Fruit fly (Drosophila melanogaster) whole organism, embryonic: Measurements from ENCODE around the gene Hsp110.
A peak's percentile ranks its signal among the peaks of the same experiment; 100 is the strongest.

ENCODE experiments used
- Bgb ChIP-seq: fragments of 200-800 bp; sonication (Bioruptor generic); IDR thresholded peaks from 2 replicates; pipeline ENCODE4 v1.3.6; 2022; ENCODE audit warnings: missing biosample characterization, missing genetic modification characterization; ENCODE audit not compliant: partially characterized antibody
- Bteb2 ChIP-seq: fragments of 200-800 bp; sonication (Bioruptor generic); optimal IDR thresholded peaks from 2 replicates; lab custom pipeline; 2016; ENCODE audit warnings: missing biosample characterization, missing genetic modification characterization
- CG10147 ChIP-seq: fragments of 200-800 bp; sonication (Bioruptor generic); optimal IDR thresholded peaks from 2 replicates; lab custom pipeline; 2019; ENCODE audit warnings: missing biosample characterization, mild to moderate bottlenecking, missing genetic modification characterization, moderate library complexity
- CG10321 ChIP-seq: fragments of 200-800 bp; sonication (Bioruptor generic); IDR thresholded peaks from 2 replicates; pipeline ENCODE4 v1.3.6; 2022; ENCODE audit warnings: missing biosample characterization, missing genetic modification characterization
- CG11560 ChIP-seq: fragments of 200-800 bp; sonication (Bioruptor generic); IDR thresholded peaks from 3 replicates; pipeline ENCODE4 v1.3.6; 2022; ENCODE audit warnings: missing biosample characterization, missing genetic modification characterization
- CG11696 ChIP-seq: fragments of 200-800 bp; sonication (Bioruptor generic); IDR thresholded peaks from 2 replicates; pipeline ENCODE4 v1.3.6; 2022; ENCODE audit warnings: missing biosample characterization, missing genetic modification characterization
- CG12155 ChIP-seq: fragments of 200-800 bp; sonication (Bioruptor generic); optimal IDR thresholded peaks from 3 replicates; lab custom pipeline; 2016; ENCODE audit warnings: missing biosample characterization, missing genetic modification characterization
- CG12219 ChIP-seq: fragments of 200-800 bp; sonication (Bioruptor generic); optimal IDR thresholded peaks from 3 replicates; lab custom pipeline; 2018; ENCODE audit warnings: missing biosample characterization, mild to moderate bottlenecking, missing genetic modification characterization
- CG13424 ChIP-seq: fragments of 200-800 bp; sonication (Bioruptor generic); optimal IDR thresholded peaks from 2 replicates; lab custom pipeline; 2019; ENCODE audit warnings: missing biosample characterization, mild to moderate bottlenecking, missing genetic modification characterization, moderate library complexity
- CG14860 ChIP-seq: fragments of 200-800 bp; sonication (Bioruptor generic); IDR thresholded peaks from 3 replicates; pipeline ENCODE4 v1.3.6; 2022; ENCODE audit warnings: missing biosample characterization, missing genetic modification characterization; ENCODE audit not compliant: partially characterized antibody
- CG17328 ChIP-seq: fragments of 200-800 bp; sonication (Bioruptor generic); IDR thresholded peaks from 2 replicates; pipeline ENCODE4 v1.3.6; 2022; ENCODE audit warnings: missing biosample characterization, missing genetic modification characterization
- CG17385 ChIP-seq: fragments of 200-800 bp; sonication (Bioruptor generic); optimal IDR thresholded peaks from 3 replicates; lab custom pipeline; 2018; ENCODE audit warnings: missing biosample characterization, mild to moderate bottlenecking, missing genetic modification characterization
- CG2199 ChIP-seq: fragments of 200-800 bp; sonication (Bioruptor generic); IDR thresholded peaks from 3 replicates; pipeline ENCODE4 v1.3.6; 2022; ENCODE audit warnings: missing biosample characterization, missing genetic modification characterization
- CG3065 ChIP-seq: fragments of 200-800 bp; sonication (Bioruptor generic); optimal IDR thresholded peaks from 2 replicates; lab custom pipeline; 2016; ENCODE audit warnings: missing biosample characterization, missing genetic modification characterization
- CG43689 ChIP-seq: fragments of 200-800 bp; sonication (Bioruptor generic); IDR thresholded peaks from 2 replicates; pipeline ENCODE4 v1.3.6; 2022; ENCODE audit warnings: missing biosample characterization, missing genetic modification characterization
- CG4820 ChIP-seq: fragments of 200-800 bp; sonication (Bioruptor generic); optimal IDR thresholded peaks from 3 replicates; lab custom pipeline; 2016; ENCODE audit warnings: missing biosample characterization, missing genetic modification characterization
- CG6791 ChIP-seq: fragments of 200-800 bp; sonication (Bioruptor generic); IDR thresholded peaks from 3 replicates; pipeline ENCODE4 v1.3.6; 2022; ENCODE audit warnings: missing biosample characterization, missing genetic modification characterization; ENCODE audit not compliant: partially characterized antibody
- CG7987 ChIP-seq: fragments of 200-800 bp; sonication (Bioruptor generic); optimal IDR thresholded peaks from 2 replicates; lab custom pipeline; 2018; ENCODE audit warnings: missing biosample characterization, mild to moderate bottlenecking, missing genetic modification characterization, moderate library complexity
- CG8290 ChIP-seq, 3 experiments: fragments of 200-800 bp; sonication (Bioruptor generic); optimal IDR thresholded peaks; 2 replicates each; lab custom pipeline; 2016 to 2019; ENCODE audit warnings: missing biosample characterization in 3 of 3, missing genetic modification characterization in 3 of 3, mild to moderate bottlenecking in 2 of 3, moderate library complexity in 1 of 3
- Ets65A ChIP-seq: fragments of 200-800 bp; sonication (Bioruptor generic); peaks from one replicate; lab custom pipeline; 2016; ENCODE audit warnings: missing biosample characterization, missing genetic modification characterization
- Fer3 ChIP-seq: fragments of 200-800 bp; sonication (Bioruptor generic); optimal IDR thresholded peaks from 2 replicates; lab custom pipeline; 2018; ENCODE audit warnings: missing biosample characterization, mild to moderate bottlenecking, missing genetic modification characterization, moderate library complexity
- Hr51 ChIP-seq, 2 experiments: fragments of 200-800 bp; sonication (Bioruptor generic); optimal IDR thresholded peaks; 2 replicates in 1 of 2; 3 replicates in 1 of 2; lab custom pipeline; 2016 to 2018; ENCODE audit warnings: missing biosample characterization in 2 of 2, missing genetic modification characterization in 2 of 2, mild to moderate bottlenecking in 1 of 2, moderate library complexity in 1 of 2
- Lpt ChIP-seq: fragments of >200 bp; optimal IDR thresholded peaks from 2 replicates; lab custom pipeline; 2018; ENCODE audit warnings: missing biosample characterization, missing genetic modification characterization
- MESR4 ChIP-seq: fragments of 200-800 bp; sonication (Bioruptor generic); optimal IDR thresholded peaks from 2 replicates; lab custom pipeline; 2018; ENCODE audit warnings: missing biosample characterization, mild to moderate bottlenecking, missing genetic modification characterization, moderate library complexity
- PHDP ChIP-seq: fragments of 200-800 bp; sonication (Bioruptor generic); optimal IDR thresholded peaks from 3 replicates; lab custom pipeline; 2018; ENCODE audit warnings: missing biosample characterization, mild to moderate bottlenecking, missing genetic modification characterization, moderate library complexity
- Sox102F ChIP-seq: fragments of 200-800 bp; sonication (Bioruptor generic); optimal IDR thresholded peaks from 2 replicates; lab custom pipeline; 2018; ENCODE audit warnings: missing biosample characterization, mild to moderate bottlenecking, missing genetic modification characterization, moderate library complexity
- Vsx1 ChIP-seq: fragments of 200-800 bp; sonication (Bioruptor generic); optimal IDR thresholded peaks from 2 replicates; lab custom pipeline; 2017; ENCODE audit warnings: missing biosample characterization, mild to moderate bottlenecking, missing genetic modification characterization, missing genetic modification reagents
- abd-A ChIP-seq: fragments of 200-800 bp; sonication (Bioruptor generic); optimal IDR thresholded peaks from 3 replicates; lab custom pipeline; 2019; ENCODE audit warnings: missing biosample characterization, mild to moderate bottlenecking, missing genetic modification characterization, moderate library complexity
- ac ChIP-seq: fragments of 200-800 bp; sonication (Bioruptor generic); optimal IDR thresholded peaks from 3 replicates; lab custom pipeline; 2017; ENCODE audit warnings: missing biosample characterization, mild to moderate bottlenecking, missing genetic modification characterization
- br ChIP-seq: fragments of >200 bp; optimal IDR thresholded peaks from 2 replicates; lab custom pipeline; 2017
- chinmo ChIP-seq: fragments of 200-800 bp; sonication (Bioruptor generic); IDR thresholded peaks from 4 replicates; pipeline ENCODE4 v1.3.6; 2022; ENCODE audit warnings: missing biosample characterization, missing genetic modification characterization; ENCODE audit not compliant: partially characterized antibody
- dan ChIP-seq: fragments of 200-800 bp; sonication (Bioruptor generic); IDR thresholded peaks from 2 replicates; pipeline ENCODE4 v1.3.6; 2022; ENCODE audit warnings: missing biosample characterization, missing genetic modification characterization
- eyg ChIP-seq: fragments of 200-800 bp; sonication (Bioruptor generic); optimal IDR thresholded peaks from 3 replicates; lab custom pipeline; 2016; ENCODE audit warnings: missing biosample characterization, missing genetic modification characterization
- ftz-f1 ChIP-seq: fragments of 200-800 bp; sonication (Bioruptor generic); optimal IDR thresholded peaks from 2 replicates; lab custom pipeline; 2016; ENCODE audit warnings: missing biosample characterization, missing genetic modification characterization
- gcm2 ChIP-seq: fragments of 200-800 bp; sonication (Bioruptor generic); optimal IDR thresholded peaks from 2 replicates; lab custom pipeline; 2016; ENCODE audit warnings: missing biosample characterization, missing genetic modification characterization
- grau ChIP-seq: fragments of 200-800 bp; optimal IDR thresholded peaks from 3 replicates; lab custom pipeline; 2019; ENCODE audit warnings: missing biosample characterization, mild to moderate bottlenecking, missing genetic modification characterization, moderate library complexity
- hbn ChIP-seq: fragments of 200-800 bp; sonication (Bioruptor generic); IDR thresholded peaks from 2 replicates; pipeline ENCODE4 v1.3.6; 2022; ENCODE audit warnings: missing biosample characterization, missing genetic modification characterization; ENCODE audit not compliant: partially characterized antibody
- ind ChIP-seq: fragments of 200-800 bp; sonication (Bioruptor generic); optimal IDR thresholded peaks from 3 replicates; lab custom pipeline; 2016; ENCODE audit warnings: missing biosample characterization, missing genetic modification characterization
- insv ChIP-seq, 2 experiments: fragments of 200-800 bp; sonication (Bioruptor generic); optimal IDR thresholded peaks; 3 replicates each; lab custom pipeline; 2016 to 2018; ENCODE audit warnings: missing biosample characterization in 2 of 2, missing genetic modification characterization in 2 of 2
- lbe ChIP-seq: fragments of 200-800 bp; sonication (Bioruptor generic); optimal IDR thresholded peaks from 2 replicates; lab custom pipeline; 2016; ENCODE audit warnings: missing biosample characterization, mild to moderate bottlenecking, missing genetic modification characterization
- oc ChIP-seq: fragments of 200-800 bp; sonication (Bioruptor generic); optimal IDR thresholded peaks from 2 replicates; lab custom pipeline; 2018; ENCODE audit warnings: missing biosample characterization, mild to moderate bottlenecking, missing genetic modification characterization, moderate library complexity
- onecut ChIP-seq: fragments of 200-800 bp; sonication (Bioruptor generic); IDR thresholded peaks from 2 replicates; pipeline ENCODE4 v1.3.6; 2022; ENCODE audit warnings: missing biosample characterization, missing genetic modification characterization
- pum ChIP-seq: fragments of 200-800 bp; sonication (Bioruptor generic); optimal IDR thresholded peaks from 2 replicates; lab custom pipeline; 2016; ENCODE audit warnings: missing biosample characterization, missing genetic modification characterization
- pzg ChIP-seq: fragments of 200-800 bp; sonication (Bioruptor generic); optimal IDR thresholded peaks from 3 replicates; lab custom pipeline; 2018; ENCODE audit warnings: missing biosample characterization, mild to moderate bottlenecking, missing genetic modification characterization, moderate library complexity
- run ChIP-seq: fragments of 200-800 bp; sonication (Bioruptor generic); optimal IDR thresholded peaks from 3 replicates; lab custom pipeline; 2018; ENCODE audit warnings: missing biosample characterization, mild to moderate bottlenecking, missing genetic modification characterization
- sob ChIP-seq: fragments of 200-800 bp; sonication (Bioruptor generic); IDR thresholded peaks from 2 replicates; pipeline ENCODE4 v1.3.6; 2022; ENCODE audit warnings: missing biosample characterization, missing genetic modification characterization
- sug ChIP-seq: fragments of 200-800 bp; optimal IDR thresholded peaks from 2 replicates; lab custom pipeline; 2019; ENCODE audit warnings: missing biosample characterization, mild to moderate bottlenecking, missing genetic modification characterization, moderate library complexity
- tx ChIP-seq: fragments of 200-800 bp; sonication (Bioruptor generic); optimal IDR thresholded peaks from 2 replicates; lab custom pipeline; 2016; ENCODE audit warnings: missing biosample characterization, missing genetic modification characterization
- zen ChIP-seq: fragments of 200-800 bp; sonication (Bioruptor generic); optimal IDR thresholded peaks from 3 replicates; lab custom pipeline; 2018; ENCODE audit warnings: missing biosample characterization, mild to moderate bottlenecking, missing genetic modification characterization, moderate library complexity

Gene Hsp110

dm6 chr3L:14055815-14056516, 19.1 kb downstream of the Hsp110 start (continued):
- no peak for TF ChIP-seq CG14860 (GFP tag; lab: Robert Waterston, UW)
- no peak for TF ChIP-seq Sox102F (GFP tag; lab: Kevin White, UChicago)
- TF ChIP-seq run, result no peak
- no peak for TF ChIP-seq Fer3
- no peak for TF ChIP-seq insv (GFP tag; optimal IDR thresholded peaks at IDR 0.05; lab: Kevin White, UChicago)
- peak; percentile 57 for TF ChIP-seq CG7987 (GFP tag; lab: Kevin White, UChicago)
- TF ChIP-seq PHDP (tag; lab: Kevin White, UChicago), result no peak
- no peak for TF ChIP-seq CG8290 (GFP tag; optimal IDR thresholded peaks at IDR 0.05; lab: Kevin White, UChicago)
- TF ChIP-seq CG8290 (tag; optimal IDR thresholded peaks at IDR 0.05; lab: Kevin White, UChicago), result peak in 1 of 2 experiments; percentile 52
- peak; percentile 50 for TF ChIP-seq sug (tag; lab: Kevin White, UChicago)
- TF ChIP-seq CG12155 (GFP tag; lab: Kevin White, UChicago), result no peak
- no peak for TF ChIP-seq CG11696 (GFP tag; lab: Robert Waterston, UW)
- no peak for TF ChIP-seq pum (GFP tag; lab: Kevin White, UChicago)
- TF ChIP-seq Bgb (GFP tag; lab: Robert Waterston, UW), result no peak
- TF ChIP-seq CG6791 (GFP tag; lab: Robert Waterston, UW), result 0 out of 3 replicates have a peak, but pooled peaks have one; percentile 28
- TF ChIP-seq sob, result no peak
- TF ChIP-seq gcm2 (GFP tag; lab: Kevin White, UChicago), result no peak
- 0 out of 2 replicates have a peak, but pooled peaks have one; percentile 26 for TF ChIP-seq CG10321
- TF ChIP-seq CG17328 (GFP tag; lab: Robert Waterston, UW), result no peak
- no peak for TF ChIP-seq CG4820 (GFP tag; lab: Kevin White, UChicago)
- peak; percentile 3 for TF ChIP-seq Vsx1 (GFP tag; lab: Kevin White, UChicago)
- no peak for TF ChIP-seq Lpt
- peak; percentile 0 for TF ChIP-seq zen
- TF ChIP-seq ftz-f1 (GFP tag; lab: Kevin White, UChicago), result peak; percentile 70
- TF ChIP-seq tx, result no peak
- TF ChIP-seq oc, result peak; percentile 68
- TF ChIP-seq ac (GFP tag; lab: Kevin White, UChicago), result no peak
- TF ChIP-seq CG43689 (GFP tag; lab: Robert Waterston, UW), result no peak
- no peak for TF ChIP-seq MESR4
- no peak for TF ChIP-seq CG11560 (tag; lab: Robert Waterston, UW)
- no peak for TF ChIP-seq br (lab: Kevin White, UChicago)
- no peak for TF ChIP-seq CG3065 (GFP tag; lab: Kevin White, UChicago)
- no peak for TF ChIP-seq Bteb2 (GFP tag; lab: Kevin White, UChicago)
- TF ChIP-seq CG17385 (GFP tag; lab: Kevin White, UChicago), result no peak
- TF ChIP-seq hbn, result no peak
- TF ChIP-seq CG2199, result peak; percentile 72; the same call in 1 of the 3 replicates
- TF ChIP-seq Ets65A (GFP tag; lab: Kevin White, UChicago), result no peak
- TF ChIP-seq lbe (GFP tag; lab: Kevin White, UChicago), result peak; percentile 2
- peak; percentile 89 for TF ChIP-seq abd-A (tag; lab: Kevin White, UChicago)
- TF ChIP-seq grau (tag; lab: Kevin White, UChicago), result no peak
- no peak for TF ChIP-seq CG13424 (tag; lab: Kevin White, UChicago)
- no peak for TF ChIP-seq eyg
- TF ChIP-seq CG12219, result no peak
- peak; percentile 86; the same call in 2 of the 4 replicates for TF ChIP-seq chinmo (GFP tag; lab: Robert Waterston, UW)
- no peak for TF ChIP-seq pzg (GFP tag; lab: Kevin White, UChicago)
- TF ChIP-seq ind (GFP tag; lab: Kevin White, UChicago), result no peak
- TF ChIP-seq dan (GFP tag; lab: Robert Waterston, UW), result no peak
- TF ChIP-seq CG10147 (GFP tag; lab: Kevin White, UChicago), result no peak
- TF ChIP-seq Hr51 (GFP tag; optimal IDR thresholded peaks at IDR 0.05; lab: Kevin White, UChicago), result no peak
- TF ChIP-seq onecut, result 0 out of 2 replicates have a peak, but pooled peaks have one; percentile 7
